Worm (Caenorhabditis elegans): ENCODE measurements around the gene sra-13.

The sra-13 gene

ce11 chrII:8380188-8380587 lies 27.3 kb upstream of the sra-13 start:
- TF ChIP-seq zag-1 (tag; optimal IDR thresholded peaks at IDR 0.05) = no peak
- peak; percentile 55 for TF ChIP-seq nhr-25 (tag; optimal IDR thresholded peaks at IDR 0.05)

DNA sequence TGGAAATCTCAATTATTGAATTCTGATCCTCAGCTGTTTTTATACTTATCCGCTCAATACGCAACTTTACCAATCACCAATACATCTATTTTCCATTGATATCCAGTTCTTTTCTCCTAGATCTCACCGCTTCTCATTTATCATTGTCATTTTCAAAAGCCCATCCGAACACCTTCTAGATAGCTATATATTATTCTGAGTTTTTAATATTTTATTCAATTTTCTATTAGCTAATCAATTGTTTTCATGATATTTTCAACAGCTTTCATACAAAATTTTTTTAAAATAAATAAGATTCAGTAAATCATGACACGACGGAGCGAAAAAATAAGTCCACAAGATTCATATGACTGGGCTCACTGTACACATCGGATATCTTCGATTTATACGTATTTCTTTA lies 26.3 kb upstream of the sra-13 start, which contains the start of gene F49E12.12:
TSS of gene F49E12.12 (plus strand) at position 301 of the 400 bp plus-strand sequence.
- TF ChIP-seq fkh-2 (tag; optimal IDR thresholded peaks at IDR 0.05) = no peak
- no peak for TF ChIP-seq nhr-23 (tag; optimal IDR thresholded peaks at IDR 0.05)
- TF ChIP-seq lin-39 (tag; optimal IDR thresholded peaks at IDR 0.05) = no peak
- TF ChIP-seq ztf-11 (tag; optimal IDR thresholded peaks at IDR 0.05) = no peak
- TF ChIP-seq nhr-43 (tag; optimal IDR thresholded peaks at IDR 0.05; ENCODE audit: poor library complexity, severe bottlenecking) = no peak
- no peak for TF ChIP-seq ztf-4 (tag; optimal IDR thresholded peaks at IDR 0.05)
- TF ChIP-seq jun-1 (tag; optimal IDR thresholded peaks at IDR 0.05) = no peak
- TF ChIP-seq fkh-10 (GFP tag; optimal IDR thresholded peaks at IDR 0.05) = no peak

DNA sequence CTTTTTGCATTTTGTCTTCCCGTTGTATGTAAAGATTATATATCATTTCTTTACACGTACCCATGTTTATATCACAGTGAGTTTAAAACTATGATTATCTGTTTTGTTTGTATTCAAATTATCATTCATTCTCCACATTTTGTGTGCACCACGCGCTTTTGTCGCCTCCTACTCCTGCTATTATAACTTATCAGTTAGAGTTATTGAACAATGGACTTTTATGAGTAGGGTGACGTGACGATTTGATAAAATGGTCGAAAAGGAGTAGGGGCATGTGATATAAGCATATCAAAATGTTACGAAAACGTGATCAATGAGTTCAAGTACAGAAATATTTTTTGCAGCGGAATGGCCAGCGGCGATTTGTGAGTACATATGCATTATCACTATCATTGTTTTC lies 24.6 kb upstream of the sra-13 start:
- TF ChIP-seq jun-1 (tag; optimal IDR thresholded peaks at IDR 0.05) (peak; percentile 95), elt-2 (tag; optimal IDR thresholded peaks at IDR 0.05) (peak; percentile 99), pha-4 (tag; optimal IDR thresholded peaks at IDR 0.05) (peak; percentile 80), lsy-12 (tag; optimal IDR thresholded peaks at IDR 0.05) (peak; percentile 38), nfya-1 (tag; optimal IDR thresholded peaks at IDR 0.05; ENCODE audit: insufficient read depth) (peak; percentile 22), fos-1 (tag; optimal IDR thresholded peaks at IDR 0.05) (no peak), elt-3 (tag; optimal IDR thresholded peaks at IDR 0.05) (no peak), skn-1 (tag; optimal IDR thresholded peaks at IDR 0.05) (peak; percentile 1), nhr-28 (tag; optimal IDR thresholded peaks at IDR 0.05) (no peak), pqm-1 (tag; optimal IDR thresholded peaks at IDR 0.05) (peak; percentile 100)

ce11 chrII:8384344-8384743 lies 23.1 kb upstream of the sra-13 start:
- TF ChIP-seq ztf-4 (tag; optimal IDR thresholded peaks at IDR 0.05) = no peak
- no peak for TF ChIP-seq nhr-67 (tag; optimal IDR thresholded peaks at IDR 0.05)
- TF ChIP-seq fos-1 (tag; optimal IDR thresholded peaks at IDR 0.05) = no peak
- TF ChIP-seq mdl-1 (tag; optimal IDR thresholded peaks at IDR 0.05) = no peak
- peak; percentile 11 for TF ChIP-seq lsy-12 (tag; optimal IDR thresholded peaks at IDR 0.05)
- no peak for TF ChIP-seq nhr-23 (tag; optimal IDR thresholded peaks at IDR 0.05)
- no peak for TF ChIP-seq nhr-237 (tag; optimal IDR thresholded peaks at IDR 0.05)
- TF ChIP-seq nhr-43 (tag; optimal IDR thresholded peaks at IDR 0.05; ENCODE audit: poor library complexity, severe bottlenecking) = no peak
- TF ChIP-seq nfya-1 (tag; optimal IDR thresholded peaks at IDR 0.05; ENCODE audit: insufficient read depth) = no peak
- no peak for TF ChIP-seq R02D3.7 (tag; optimal IDR thresholded peaks at IDR 0.05)
- no peak for TF ChIP-seq ama-1 (optimal IDR thresholded peaks at IDR 0.05)
- TF ChIP-seq aly-2 (tag; optimal IDR thresholded peaks at IDR 0.05) = no peak
- TF ChIP-seq ceh-28 (tag; optimal IDR thresholded peaks at IDR 0.05) = no peak
- TF ChIP-seq eor-1 (tag; optimal IDR thresholded peaks at IDR 0.05) = no peak
- no peak for TF ChIP-seq nhr-11 (tag; optimal IDR thresholded peaks at IDR 0.05)
- no peak for TF ChIP-seq nhr-77 (tag; optimal IDR thresholded peaks at IDR 0.05)
- TF ChIP-seq pqm-1 (tag; optimal IDR thresholded peaks at IDR 0.05) = peak; percentile 77
- peak; percentile 77 for TF ChIP-seq elt-2 (tag; optimal IDR thresholded peaks at IDR 0.05)
- TF ChIP-seq skn-1 (tag; optimal IDR thresholded peaks at IDR 0.05) = peak; percentile 65
- no peak for TF ChIP-seq elt-3 (tag; optimal IDR thresholded peaks at IDR 0.05)
- no peak for TF ChIP-seq fkh-10 (GFP tag; optimal IDR thresholded peaks at IDR 0.05)
- TF ChIP-seq nhr-25 (tag; optimal IDR thresholded peaks at IDR 0.05) = no peak
- TF ChIP-seq jun-1 (tag; optimal IDR thresholded peaks at IDR 0.05) = peak; percentile 14
- TF ChIP-seq nhr-76 (tag; optimal IDR thresholded peaks at IDR 0.05) = no peak
- TF ChIP-seq nhr-28 (tag; optimal IDR thresholded peaks at IDR 0.05) = no peak
- TF ChIP-seq snpc-4 (tag; optimal IDR thresholded peaks at IDR 0.05) = no peak
- TF ChIP-seq ZK546.5 (tag; optimal IDR thresholded peaks at IDR 0.05) = no peak
- TF ChIP-seq ztf-11 (tag; optimal IDR thresholded peaks at IDR 0.05) = no peak
- no peak for TF ChIP-seq elt-1 (tag; optimal IDR thresholded peaks at IDR 0.05)
- no peak for TF ChIP-seq daf-12 (tag; optimal IDR thresholded peaks at IDR 0.05)

- no peak for TF ChIP-seq nhr-77 (tag; optimal IDR thresholded peaks at IDR 0.05)
- TF ChIP-seq elt-2 (tag; optimal IDR thresholded peaks at IDR 0.05) = peak; percentile 42
- TF ChIP-seq nfya-1 (tag; optimal IDR thresholded peaks at IDR 0.05; ENCODE audit: insufficient read depth) = peak; percentile 77
- TF ChIP-seq snpc-4 (tag; optimal IDR thresholded peaks at IDR 0.05) = no peak
- no peak for TF ChIP-seq nhr-11 (tag; optimal IDR thresholded peaks at IDR 0.05)
Observed at ce11 chrII:8385561-8385960, 21.9 kb upstream of the sra-13 start.
